Worm (Caenorhabditis elegans) whole organism, L4 larva: ENCODE results near the gene col-76.

Experiments used
- Y5F2A.4 ChIP-seq: fragments of 200-800 bp; sonication (Bioruptor generic); optimal IDR thresholded peaks from 2 replicates; lab custom pipeline; 2018; ENCODE audit warnings: mild to moderate bottlenecking, missing genetic modification characterization, missing compliant biosample characterization
- ctbp-1 ChIP-seq: fragments of 200-800 bp; sonication (Bioruptor generic); IDR thresholded peaks from 2 replicates; pipeline ENCODE4 v1.3.6; 2022; ENCODE audit warnings: missing genetic modification reagents, missing genetic modification characterization, missing compliant biosample characterization
- daf-16 ChIP-seq, 3 experiments: sonication (generic microtip); optimal IDR thresholded peaks; 2 replicates each; lab custom pipeline; 2016 to 2017; ENCODE audit warnings: missing genetic modification characterization in 3 of 3, missing genetic modification reagents in 3 of 3, mild to moderate bottlenecking in 2 of 3, missing compliant biosample characterization in 2 of 3, missing biosample characterization in 1 of 3, moderate library complexity in 1 of 3
- hmg-1.1 ChIP-seq: fragments of 200-800 bp; sonication (Bioruptor generic); IDR thresholded peaks from 2 replicates; pipeline ENCODE4 v1.3.6; 2022; ENCODE audit warnings: missing genetic modification reagents, missing genetic modification characterization, missing compliant biosample characterization
- jun-1 ChIP-seq: fragments of 150-350 bp; optimal IDR thresholded peaks from 2 replicates; lab custom pipeline; 2014; ENCODE audit warnings: missing biosample characterization, missing genetic modification reagents, missing genetic modification characterization
- lim-7 ChIP-seq: fragments of 200-800 bp; sonication (Bioruptor generic); IDR thresholded peaks from 2 replicates; pipeline ENCODE4 v1.3.6; 2022; ENCODE audit warnings: missing genetic modification characterization, missing compliant biosample characterization
- lir-3 ChIP-seq: sonication (generic microtip); optimal IDR thresholded peaks from 2 replicates; lab custom pipeline; 2016; ENCODE audit warnings: mild to moderate bottlenecking, missing genetic modification characterization, missing compliant biosample characterization
- mdt-29 ChIP-seq: fragments of 200-800 bp; sonication (Bioruptor generic); IDR thresholded peaks from 2 replicates; pipeline ENCODE4 v1.3.6; 2022; ENCODE audit warnings: missing genetic modification reagents, missing genetic modification characterization, missing compliant biosample characterization
- mes-2 ChIP-seq: sonication (generic microtip); optimal IDR thresholded peaks from 2 replicates; lab custom pipeline; 2016; ENCODE audit warnings: missing genotype, mild to moderate bottlenecking, missing genetic modification characterization, missing compliant biosample characterization; ENCODE audit not compliant: poor library complexity, severe bottlenecking
- nhr-42 ChIP-seq: fragments of 200-800 bp; sonication (Bioruptor generic); IDR thresholded peaks from 2 replicates; pipeline ENCODE4 v1.3.6; 2022; ENCODE audit warnings: missing genetic modification characterization, missing compliant biosample characterization
- nhr-6 ChIP-seq: fragments of 150-350 bp; optimal IDR thresholded peaks from 2 replicates; lab custom pipeline; 2014; ENCODE audit warnings: missing biosample characterization, missing genetic modification characterization
- nhr-77 ChIP-seq: fragments of 150-350 bp; optimal IDR thresholded peaks from 2 replicates; lab custom pipeline; 2014; ENCODE audit warnings: missing biosample characterization, missing genetic modification characterization
- rbr-2 ChIP-seq: sonication (generic microtip); optimal IDR thresholded peaks from 2 replicates; lab custom pipeline; 2016; ENCODE audit warnings: missing genotype, missing genetic modification characterization, missing compliant biosample characterization
- sdz-12 ChIP-seq: fragments of 200-800 bp; sonication (Bioruptor generic); optimal IDR thresholded peaks from 2 replicates; lab custom pipeline; 2018; ENCODE audit warnings: mild to moderate bottlenecking, missing genetic modification characterization, missing compliant biosample characterization
- set-16 ChIP-seq: fragments of 200-800 bp; sonication (Bioruptor generic); IDR thresholded peaks from 2 replicates; pipeline ENCODE4 v1.3.6; 2022; ENCODE audit warnings: missing genetic modification reagents, missing genetic modification characterization, missing compliant biosample characterization
- snpc-1.2 ChIP-seq: fragments of 200-800 bp; sonication (Bioruptor generic); IDR thresholded peaks from 2 replicates; pipeline ENCODE4 v1.3.6; 2022; ENCODE audit warnings: missing genetic modification reagents, missing genetic modification characterization, missing compliant biosample characterization
- vab-7 ChIP-seq: fragments of 200-800 bp; sonication (Bioruptor generic); IDR thresholded peaks from 2 replicates; pipeline ENCODE4 v1.3.6; 2022; ENCODE audit warnings: missing genetic modification reagents, missing genetic modification characterization, missing compliant biosample characterization

col-76 gene

DNA sequence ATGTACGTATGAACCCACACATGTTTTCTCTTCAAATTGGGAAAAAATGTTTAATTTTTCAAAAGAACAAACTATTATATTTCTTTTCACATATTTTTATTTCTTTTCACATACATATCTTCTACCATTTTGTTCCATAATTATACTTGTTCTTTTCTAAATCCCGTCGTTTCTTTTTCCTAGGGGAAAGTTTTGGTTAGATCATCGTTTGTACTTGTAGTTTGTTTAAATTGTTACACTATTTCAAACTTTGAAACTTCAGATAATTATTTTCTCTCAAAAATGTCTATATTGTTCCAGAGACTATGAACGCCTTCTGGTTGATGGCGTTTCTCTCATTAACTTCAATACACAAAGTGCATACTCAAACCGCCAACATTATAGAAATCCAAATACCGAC lies 51.9 kb downstream of the col-76 start, which contains the start of gene F35C11.7:
Gene F35C11.7 (plus strand): TSS at position 301 of the 400 bp plus-strand sequence.
- TF ChIP-seq Y5F2A.4 (GFP tag; lab: Kevin White, UChicago) (no peak), vab-7 (GFP tag; lab: Robert Waterston, UW) (no peak), sdz-12 (GFP tag; lab: Kevin White, UChicago) (no peak), nhr-6 (no peak), nhr-77 (tag; lab: Kevin White, UChicago) (no peak), jun-1 (tag; lab: Kevin White, UChicago) (no peak), mes-2 (tag; lab: Kevin White, UChicago) (no peak), set-16 (GFP tag; lab: Robert Waterston, UW) (no peak), nhr-42 (no peak), mdt-29 (GFP tag; lab: Robert Waterston, UW) (no peak), hmg-1.1 (GFP tag; lab: Robert Waterston, UW) (no peak), lim-7 (no peak), lir-3 (tag; lab: Kevin White, UChicago) (no peak), daf-16 (GFP tag; optimal IDR thresholded peaks at IDR 0.05; lab: Kevin White, UChicago) (no peak), daf-16 (tag; optimal IDR thresholded peaks at IDR 0.05; lab: Kevin White, UChicago) (no peak), snpc-1.2 (no peak), rbr-2 (no peak), ctbp-1 (GFP tag; lab: Robert Waterston, UW) (no peak)
